Fruit fly (Drosophila melanogaster): ENCODE measurements around the gene mab-21.
A peak's percentile ranks its signal among the peaks of the same experiment; 100 is the strongest.

mab-21 gene

dm6 chrX:5988088-5988987, 24.6 kb downstream of the mab-21 start, which contains the start of gene CG5966 (continued):
- TF ChIP-seq sr (GFP tag; IDR thresholded peaks at IDR 0.05) (peak; percentile 53; the same call in 1 of the 3 replicates), HLH3B (GFP tag; IDR thresholded peaks at IDR 0.05) (no peak), CG10321 (GFP tag; IDR thresholded peaks at IDR 0.05) (no peak), NC2β (GFP tag; optimal IDR thresholded peaks at IDR 0.05) (no peak), ro (GFP tag; IDR thresholded peaks at IDR 0.05) (no peak), Fer3 (tag; optimal IDR thresholded peaks at IDR 0.05) (no peak), Awh (GFP tag; IDR thresholded peaks at IDR 0.05) (no peak), exex (tag; optimal IDR thresholded peaks at IDR 0.05) (peak; percentile 41), CG9797 (GFP tag; optimal IDR thresholded peaks at IDR 0.05) (no peak), danr (GFP tag; IDR thresholded peaks at IDR 0.05) (no peak), Drgx (GFP tag; IDR thresholded peaks at IDR 0.05) (no peak; the same call in 1 of the 2 replicates)

- TF ChIP-seq nom (GFP tag; optimal IDR thresholded peaks at IDR 0.05): peak; percentile 0
- no peak for TF ChIP-seq Rfx (GFP tag; IDR thresholded peaks at IDR 0.05)
These were observed 25.6 kb downstream of the mab-21 start for dm6 chrX:5987362-5987761.

- no peak for TF ChIP-seq CG30020 (tag; optimal IDR thresholded peaks at IDR 0.05)
- peak; percentile 52; the same call in 1 of the 2 replicates for TF ChIP-seq vvl (GFP tag; IDR thresholded peaks at IDR 0.05)
- no peak for TF ChIP-seq H15 (GFP tag; IDR thresholded peaks at IDR 0.05)
- no peak; the same call in 2 of the 3 replicates for TF ChIP-seq tgo (GFP tag; IDR thresholded peaks at IDR 0.05)
- TF ChIP-seq CG2712 (tag; optimal IDR thresholded peaks at IDR 0.05): peak; percentile 30
- TF ChIP-seq CG8281 (tag; optimal IDR thresholded peaks at IDR 0.05): no peak
- no peak for TF ChIP-seq abd-A (tag; optimal IDR thresholded peaks at IDR 0.05)
- TF ChIP-seq CG2120 (GFP tag; optimal IDR thresholded peaks at IDR 0.05): no peak
- no peak for TF ChIP-seq HLH54F (GFP tag; optimal IDR thresholded peaks at IDR 0.05)
- peak; percentile 25 for TF ChIP-seq Med (GFP tag)
- TF ChIP-seq CG17361 (GFP tag; IDR thresholded peaks at IDR 0.05): 0 out of 3 replicates have a peak, but pooled peaks have one; percentile 19
- peak; percentile 5 for TF ChIP-seq gem (tag; optimal IDR thresholded peaks at IDR 0.05)
- no peak for TF ChIP-seq CG31388 (GFP tag; optimal IDR thresholded peaks at IDR 0.05)
- no peak for TF ChIP-seq CG6854 (GFP tag; optimal IDR thresholded peaks at IDR 0.05)
- no peak for TF ChIP-seq CrebB (tag; optimal IDR thresholded peaks at IDR 0.05)
- TF ChIP-seq nmo (GFP tag; optimal IDR thresholded peaks at IDR 0.05): peak; percentile 4
- TF ChIP-seq pros (GFP tag; optimal IDR thresholded peaks at IDR 0.05): no peak
- TF ChIP-seq ssp (GFP tag; IDR thresholded peaks at IDR 0.05): no peak
- TF ChIP-seq tx (GFP tag; optimal IDR thresholded peaks at IDR 0.05): no peak
- no peak for TF ChIP-seq ranshi (GFP tag; IDR thresholded peaks at IDR 0.05)
- no peak for TF ChIP-seq MBD-R2 (GFP tag; IDR thresholded peaks at IDR 0.05)
- peak; percentile 19 for TF ChIP-seq CG7839 (tag; optimal IDR thresholded peaks at IDR 0.05)
- TF ChIP-seq Elba2 (GFP tag; optimal IDR thresholded peaks at IDR 0.05): no peak
- peak; percentile 16 for TF ChIP-seq CG18262 (tag; optimal IDR thresholded peaks at IDR 0.05)
- peak; percentile 21 for TF ChIP-seq ATbp (GFP tag; optimal IDR thresholded peaks at IDR 0.05)
- no peak for TF ChIP-seq zen2 (GFP tag; IDR thresholded peaks at IDR 0.05; ENCODE audit: partially characterized antibody)
- no peak for TF ChIP-seq CG10147 (GFP tag; optimal IDR thresholded peaks at IDR 0.05)
- TF ChIP-seq E2f1 (GFP tag; IDR thresholded peaks at IDR 0.05): 0 out of 2 replicates have a peak, but pooled peaks have one; percentile 32
- TF ChIP-seq CG16863 (GFP tag; optimal IDR thresholded peaks at IDR 0.05): no peak
- TF ChIP-seq sima (GFP tag; optimal IDR thresholded peaks at IDR 0.05): no peak
- 0 out of 2 replicates have a peak, but pooled peaks have one; percentile 34 for TF ChIP-seq CG6689 (GFP tag; IDR thresholded peaks at IDR 0.05)
- TF ChIP-seq CG11723 (GFP tag; optimal IDR thresholded peaks at IDR 0.05): no peak
- no peak for TF ChIP-seq CG11093 (GFP tag; IDR thresholded peaks at IDR 0.05)
- 0 out of 2 replicates have a peak, but pooled peaks have one; percentile 23 for TF ChIP-seq Rfx (GFP tag; IDR thresholded peaks at IDR 0.05)
- TF ChIP-seq CG11696 (GFP tag; IDR thresholded peaks at IDR 0.05): no peak
These were observed 29.6 kb downstream of the mab-21 start for dm6 chrX:5983390-5983789.
